Fruit fly (Drosophila melanogaster): Measurements from ENCODE around the gene CG17776.

Gene CG17776

DNA sequence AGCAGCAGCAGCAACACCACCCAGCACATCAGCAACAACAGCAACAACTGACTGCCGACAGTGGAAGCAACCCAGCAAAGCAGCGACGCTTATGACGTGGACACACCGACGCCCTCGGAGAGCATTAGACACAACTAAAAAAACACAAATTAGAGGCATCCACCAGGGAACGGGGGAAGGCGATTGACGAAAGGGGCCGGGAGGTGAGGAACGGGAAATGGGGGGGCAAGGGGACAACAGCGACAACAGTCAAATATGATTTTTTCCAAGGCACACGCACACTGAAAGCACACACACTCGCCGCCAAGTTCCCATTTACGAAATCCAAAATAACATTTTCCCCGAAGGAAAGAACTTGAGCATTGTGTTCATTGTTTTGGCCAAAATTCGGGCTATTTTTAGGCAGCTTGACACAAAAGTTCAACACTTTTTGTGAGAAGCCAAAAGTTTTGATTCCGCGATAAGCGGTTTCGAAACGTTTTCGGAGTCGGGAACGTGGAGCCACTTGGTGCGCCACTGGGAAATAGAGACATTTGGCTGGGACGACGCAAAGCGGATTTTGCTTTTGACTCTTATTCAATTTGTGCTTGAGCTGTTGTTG lies 24.2 kb downstream of the CG17776 start:
- TF ChIP-seq Sin3A (optimal IDR thresholded peaks at IDR 0.05) = no peak
- no peak for TF ChIP-seq insv (optimal IDR thresholded peaks at IDR 0.05)
- TF ChIP-seq Myc (optimal IDR thresholded peaks at IDR 0.05) = no peak
- no peak for TF ChIP-seq psq (optimal IDR thresholded peaks at IDR 0.05)

- no peak for TF ChIP-seq Myc (optimal IDR thresholded peaks at IDR 0.05)
- no peak for TF ChIP-seq h (optimal IDR thresholded peaks at IDR 0.05)
- no peak for TF ChIP-seq ttk (optimal IDR thresholded peaks at IDR 0.05)
- no peak for TF ChIP-seq Sin3A (optimal IDR thresholded peaks at IDR 0.05)
- TF ChIP-seq insv (optimal IDR thresholded peaks at IDR 0.05) = no peak
Observed at dm6 chrX:2212327-2212820, 27.8 kb downstream of the CG17776 start.

DNA sequence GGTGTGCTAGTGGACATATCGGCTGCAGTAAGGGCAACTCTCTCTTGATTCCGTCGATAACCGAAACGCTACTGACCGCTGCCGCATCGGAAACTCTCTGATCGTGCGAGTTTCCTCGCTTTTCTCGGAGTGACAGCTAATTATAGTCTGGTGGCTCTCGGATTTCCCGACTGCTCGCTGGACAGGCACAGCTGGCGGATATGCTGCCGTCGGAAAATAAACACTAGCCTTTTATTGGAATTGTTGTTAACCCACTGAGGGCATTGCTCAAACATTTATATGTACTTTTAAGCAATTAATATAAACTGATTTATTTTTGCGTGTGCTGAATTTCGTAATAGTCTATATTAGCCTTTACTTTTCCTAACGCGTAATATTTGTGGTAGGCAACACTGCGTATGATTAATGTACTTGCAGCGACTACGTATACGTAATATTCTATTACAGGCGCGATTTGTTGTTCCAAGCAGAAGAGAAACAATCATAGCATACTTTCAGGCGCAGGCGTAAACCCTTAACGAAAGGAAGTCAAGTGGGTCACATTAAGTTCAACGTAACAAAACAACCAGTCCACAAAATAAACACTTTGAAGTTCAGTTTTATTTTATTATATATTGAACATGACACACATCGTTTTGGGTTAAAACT lies 29.4 kb downstream of the CG17776 start, which contains the start of gene SmydA-8:
SmydA-8 (minus strand) TSS at position 51 of the 648 bp plus-strand sequence.
- TF ChIP-seq h (optimal IDR thresholded peaks at IDR 0.05) (no peak), Myc (optimal IDR thresholded peaks at IDR 0.05) (no peak), ttk (optimal IDR thresholded peaks at IDR 0.05) (no peak), insv (optimal IDR thresholded peaks at IDR 0.05) (no peak), Sin3A (optimal IDR thresholded peaks at IDR 0.05) (no peak), psq (optimal IDR thresholded peaks at IDR 0.05) (no peak)

DNA sequence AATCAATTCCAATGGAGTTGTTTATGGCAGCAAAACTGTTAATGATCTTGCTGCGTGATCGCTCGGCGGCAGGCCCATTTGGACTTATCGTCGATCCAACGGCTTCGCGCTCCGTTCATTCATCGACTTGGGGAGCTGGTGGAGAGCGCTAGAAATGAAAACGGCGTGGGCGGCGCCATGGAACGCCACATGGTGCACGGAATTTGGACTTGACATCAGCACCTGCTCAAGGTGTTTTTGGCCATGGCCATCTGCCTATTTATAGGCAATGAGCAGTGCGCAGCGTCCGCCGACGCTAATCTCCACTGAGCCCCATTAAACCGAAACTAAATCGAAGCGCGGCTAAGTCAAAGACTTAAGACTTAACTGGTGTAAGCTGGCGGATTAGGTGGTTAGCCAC lies 33.9 kb downstream of the CG17776 start:
- no peak for TF ChIP-seq Myc (optimal IDR thresholded peaks at IDR 0.05)
- TF ChIP-seq ttk (optimal IDR thresholded peaks at IDR 0.05) = no peak
- TF ChIP-seq insv (optimal IDR thresholded peaks at IDR 0.05) = no peak
- TF ChIP-seq h (optimal IDR thresholded peaks at IDR 0.05) = no peak
- no peak for TF ChIP-seq psq (optimal IDR thresholded peaks at IDR 0.05)
- no peak for TF ChIP-seq Sin3A (optimal IDR thresholded peaks at IDR 0.05)

DNA sequence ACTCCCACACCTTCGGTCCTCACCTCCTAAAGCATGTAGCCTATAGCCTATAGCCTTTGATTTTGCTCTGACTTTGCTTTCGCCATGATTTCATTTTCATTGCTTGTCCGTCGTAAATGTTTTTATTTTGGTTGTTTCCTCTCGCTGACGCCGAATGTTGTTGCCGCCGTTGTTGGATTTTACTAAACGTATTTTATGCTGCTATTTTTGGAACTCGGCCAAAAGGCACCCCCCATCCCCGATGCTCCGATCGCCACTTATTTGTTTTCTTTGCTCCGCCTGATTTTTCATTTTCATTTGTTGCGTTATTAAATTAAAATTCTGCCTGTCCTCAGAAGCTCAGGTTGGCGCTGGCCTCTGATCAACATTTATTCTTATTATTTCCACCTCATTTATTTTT lies 34.7 kb downstream of the CG17776 start:
- TF ChIP-seq h (optimal IDR thresholded peaks at IDR 0.05) (no peak), Myc (optimal IDR thresholded peaks at IDR 0.05) (no peak), insv (optimal IDR thresholded peaks at IDR 0.05) (no peak), psq (optimal IDR thresholded peaks at IDR 0.05) (no peak), ttk (optimal IDR thresholded peaks at IDR 0.05) (no peak), Sin3A (optimal IDR thresholded peaks at IDR 0.05) (no peak)

DNA sequence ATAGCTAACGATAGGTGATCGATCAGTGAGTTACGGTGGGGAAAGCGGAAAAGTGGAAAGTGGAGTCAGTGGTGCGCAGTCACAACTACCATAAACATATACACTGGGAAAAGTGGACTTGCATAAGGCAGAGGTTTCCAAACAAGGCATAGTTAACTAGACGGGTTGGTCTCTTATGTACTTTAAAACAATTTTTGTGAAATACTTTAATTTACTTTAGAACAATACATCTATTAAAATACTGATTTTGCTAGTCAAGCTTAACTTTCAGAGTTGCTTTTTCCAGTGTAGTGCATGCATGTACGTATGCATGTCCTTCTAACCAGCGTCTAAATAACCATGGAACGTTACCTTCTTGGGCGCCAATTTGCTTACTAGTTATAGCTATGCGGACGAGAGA lies 35.4 kb downstream of the CG17776 start:
- TF ChIP-seq Myc (optimal IDR thresholded peaks at IDR 0.05) (no peak), h (optimal IDR thresholded peaks at IDR 0.05) (no peak), psq (optimal IDR thresholded peaks at IDR 0.05) (no peak), Sin3A (optimal IDR thresholded peaks at IDR 0.05) (no peak), ttk (optimal IDR thresholded peaks at IDR 0.05) (no peak), insv (optimal IDR thresholded peaks at IDR 0.05) (no peak)

DNA sequence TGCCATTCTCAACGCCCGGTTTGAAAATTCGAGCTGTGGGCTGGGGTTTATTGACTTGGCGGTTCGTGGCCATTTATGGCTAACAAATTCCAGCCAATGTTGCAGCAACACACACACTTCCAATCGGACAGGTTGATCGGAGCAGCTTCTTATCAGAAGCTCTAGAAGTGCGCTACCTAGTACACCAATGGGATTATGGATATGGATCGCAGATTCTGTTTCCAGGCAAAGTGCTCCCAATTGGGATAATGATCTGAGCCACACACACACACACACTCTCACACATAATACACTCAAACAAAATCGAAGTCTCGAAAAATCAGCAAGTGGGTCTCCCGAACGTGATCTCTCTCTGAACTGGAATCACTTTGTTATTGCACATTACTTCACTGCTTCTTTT lies 37.1 kb downstream of the CG17776 start:
- no peak for TF ChIP-seq psq (optimal IDR thresholded peaks at IDR 0.05)
- TF ChIP-seq ttk (optimal IDR thresholded peaks at IDR 0.05) = no peak
- no peak for TF ChIP-seq Sin3A (optimal IDR thresholded peaks at IDR 0.05)
- TF ChIP-seq Myc (optimal IDR thresholded peaks at IDR 0.05) = no peak
- no peak for TF ChIP-seq h (optimal IDR thresholded peaks at IDR 0.05)
- TF ChIP-seq insv (optimal IDR thresholded peaks at IDR 0.05) = no peak

DNA sequence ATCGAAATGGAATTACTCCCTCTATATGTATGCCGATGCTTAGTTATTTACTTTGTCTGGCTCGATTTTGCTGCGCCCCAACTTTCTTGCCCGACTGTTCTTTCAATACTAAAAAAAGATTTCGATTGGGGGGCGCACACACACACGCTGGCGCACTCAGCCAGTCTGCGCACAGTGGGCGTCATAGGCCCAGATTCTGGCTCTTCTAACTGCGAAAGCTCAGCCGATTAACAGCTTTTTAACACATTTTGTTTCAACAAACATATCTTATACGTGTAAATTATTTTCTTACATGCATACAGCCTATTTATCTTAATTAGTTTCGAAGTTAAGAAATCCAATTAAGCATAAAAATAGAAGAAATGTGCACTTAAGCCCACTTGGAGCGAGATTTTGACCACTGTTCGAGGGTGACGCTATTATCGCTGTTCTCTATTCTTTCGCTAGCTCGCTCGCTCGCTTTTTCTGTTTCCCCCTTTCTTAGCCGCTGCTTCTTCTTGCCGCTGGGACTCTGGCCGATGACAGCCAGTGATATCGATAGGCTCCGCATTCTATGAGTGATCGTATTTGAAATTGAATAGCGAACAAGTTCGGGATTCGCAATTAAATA lies 37.8 kb downstream of the CG17776 start, which contains the start of gene Vinc:
Vinc (minus strand) TSS at position 387 of the 610 bp plus-strand sequence.
- TF ChIP-seq h (optimal IDR thresholded peaks at IDR 0.05) = no peak
- TF ChIP-seq insv (optimal IDR thresholded peaks at IDR 0.05) = no peak
- no peak for TF ChIP-seq Sin3A (optimal IDR thresholded peaks at IDR 0.05)
- no peak for TF ChIP-seq psq (optimal IDR thresholded peaks at IDR 0.05)
- TF ChIP-seq Myc (optimal IDR thresholded peaks at IDR 0.05) = no peak
- TF ChIP-seq ttk (optimal IDR thresholded peaks at IDR 0.05) = no peak

DNA sequence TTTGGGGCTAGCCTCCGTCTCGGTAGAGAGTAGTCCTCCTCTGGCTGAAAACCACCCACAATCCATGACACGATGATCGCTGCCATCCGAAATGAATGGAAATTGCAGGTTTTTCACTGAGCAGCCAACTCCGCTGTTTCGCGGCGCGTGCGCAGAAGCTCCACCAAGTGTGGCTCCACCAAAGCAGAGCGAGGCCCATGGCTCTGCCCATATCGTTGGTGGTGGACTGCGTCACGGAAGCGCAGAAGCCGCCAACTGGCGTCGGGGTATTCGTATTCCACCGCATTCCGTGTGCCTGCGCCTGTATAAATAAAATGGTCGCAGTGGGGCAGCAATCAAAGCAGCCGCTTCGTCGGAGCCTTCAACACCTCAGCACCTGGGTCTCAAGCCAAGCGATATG lies 38.9 kb downstream of the CG17776 start, which contains the start of gene CG14052:
CG14052 (plus strand) TSS at position 301 of the 400 bp plus-strand sequence.
- TF ChIP-seq Myc (optimal IDR thresholded peaks at IDR 0.05) (no peak), insv (optimal IDR thresholded peaks at IDR 0.05) (no peak), Sin3A (optimal IDR thresholded peaks at IDR 0.05) (no peak), h (optimal IDR thresholded peaks at IDR 0.05) (no peak), ttk (optimal IDR thresholded peaks at IDR 0.05) (no peak), psq (optimal IDR thresholded peaks at IDR 0.05) (no peak)

dm6 chrX:2225138-2225537 lies 40.6 kb downstream of the CG17776 start, which contains the start of gene pcx:
Gene pcx (plus strand): TSS chrX:2225296.
- no peak for TF ChIP-seq h (optimal IDR thresholded peaks at IDR 0.05)
- no peak for TF ChIP-seq ttk (optimal IDR thresholded peaks at IDR 0.05)
- no peak for TF ChIP-seq Sin3A (optimal IDR thresholded peaks at IDR 0.05)
- no peak for TF ChIP-seq psq (optimal IDR thresholded peaks at IDR 0.05)
- no peak for TF ChIP-seq Myc (optimal IDR thresholded peaks at IDR 0.05)
- no peak for TF ChIP-seq insv (optimal IDR thresholded peaks at IDR 0.05)

Measured in Kc167 (cell line).